Fruit fly (Drosophila melanogaster) whole organism, embryonic: Measurements from ENCODE around the gene CG5050.
A peak's percentile ranks its signal among the peaks of the same experiment; 100 is the strongest.

ENCODE experiments used
- BtbVII ChIP-seq: fragments of 200-800 bp; sonication (Bioruptor generic); optimal IDR thresholded peaks from 3 replicates; lab custom pipeline; 2017; ENCODE audit warnings: missing biosample characterization, mild to moderate bottlenecking, missing genetic modification characterization
- CG11696 ChIP-seq: fragments of 200-800 bp; sonication (Bioruptor generic); IDR thresholded peaks from 2 replicates; pipeline ENCODE4 v1.3.6; 2022; ENCODE audit warnings: missing biosample characterization, missing genetic modification characterization
- CG12104 ChIP-seq: fragments of 200-800 bp; sonication (Bioruptor generic); optimal IDR thresholded peaks from 3 replicates; lab custom pipeline; 2016; ENCODE audit warnings: missing biosample characterization, missing genetic modification characterization
- CG12155 ChIP-seq: fragments of 200-800 bp; sonication (Bioruptor generic); optimal IDR thresholded peaks from 3 replicates; lab custom pipeline; 2016; ENCODE audit warnings: missing biosample characterization, missing genetic modification characterization
- CG12219 ChIP-seq: fragments of 200-800 bp; sonication (Bioruptor generic); optimal IDR thresholded peaks from 3 replicates; lab custom pipeline; 2018; ENCODE audit warnings: missing biosample characterization, mild to moderate bottlenecking, missing genetic modification characterization
- CG12299 ChIP-seq: fragments of 200-800 bp; sonication (Bioruptor generic); optimal IDR thresholded peaks from 2 replicates; lab custom pipeline; 2018; ENCODE audit warnings: missing biosample characterization, mild to moderate bottlenecking, missing genetic modification characterization
- CG16779 ChIP-seq: fragments of 200-800 bp; sonication (Bioruptor generic); IDR thresholded peaks from 2 replicates; pipeline ENCODE4 v1.3.6; 2022; ENCODE audit warnings: missing biosample characterization, missing genetic modification characterization
- CG18011 ChIP-seq: fragments of 200-800 bp; sonication (Bioruptor generic); optimal IDR thresholded peaks from 2 replicates; lab custom pipeline; 2017; ENCODE audit warnings: missing biosample characterization, missing genetic modification characterization, mild to moderate bottlenecking, moderate library complexity, missing genotype
- CG18764 ChIP-seq: fragments of 200-800 bp; sonication (Bioruptor generic); optimal IDR thresholded peaks from 3 replicates; lab custom pipeline; 2016; ENCODE audit warnings: missing biosample characterization, missing genetic modification characterization
- CG2120 ChIP-seq: fragments of 200-800 bp; sonication (Bioruptor generic); optimal IDR thresholded peaks from 3 replicates; lab custom pipeline; 2016; ENCODE audit warnings: missing biosample characterization, missing genetic modification characterization
- CG2202 ChIP-seq: fragments of 200-800 bp; sonication (Bioruptor generic); optimal IDR thresholded peaks from 2 replicates; lab custom pipeline; 2018; ENCODE audit warnings: missing biosample characterization, mild to moderate bottlenecking, missing genetic modification characterization
- CG2678 ChIP-seq: fragments of 200-800 bp; sonication (Bioruptor generic); optimal IDR thresholded peaks from 3 replicates; lab custom pipeline; 2019; ENCODE audit warnings: missing biosample characterization, mild to moderate bottlenecking, missing genetic modification characterization, moderate library complexity
- CG3163 ChIP-seq: fragments of 200-800 bp; sonication (Bioruptor generic); optimal IDR thresholded peaks from 3 replicates; lab custom pipeline; 2016; ENCODE audit warnings: missing biosample characterization, missing genetic modification characterization
- CG34224 ChIP-seq: fragments of 200-800 bp; sonication (Bioruptor generic); IDR thresholded peaks from 3 replicates; pipeline ENCODE4 v1.3.6; 2022; ENCODE audit warnings: missing biosample characterization, missing genetic modification characterization; ENCODE audit not compliant: partially characterized antibody
- CG5245 ChIP-seq: fragments of 200-800 bp; sonication (Bioruptor generic); optimal IDR thresholded peaks from 3 replicates; lab custom pipeline; 2016; ENCODE audit warnings: missing biosample characterization, missing genetic modification characterization
- CG7271 ChIP-seq: fragments of 200-800 bp; sonication (Bioruptor generic); optimal IDR thresholded peaks from 2 replicates; lab custom pipeline; 2018; ENCODE audit warnings: missing biosample characterization, mild to moderate bottlenecking, missing genetic modification characterization, moderate library complexity
- CHES-1-like ChIP-seq: fragments of 200-800 bp; sonication (Bioruptor generic); optimal IDR thresholded peaks from 2 replicates; lab custom pipeline; 2016; ENCODE audit warnings: missing biosample characterization, missing genetic modification characterization
- Camta ChIP-seq: fragments of 200-800 bp; sonication (Bioruptor generic); optimal IDR thresholded peaks from 2 replicates; lab custom pipeline; 2016; ENCODE audit warnings: missing biosample characterization, missing genetic modification characterization
- D19B ChIP-seq: fragments of 200-800 bp; sonication (Bioruptor generic); optimal IDR thresholded peaks from 2 replicates; lab custom pipeline; 2017; ENCODE audit warnings: missing biosample characterization, mild to moderate bottlenecking, missing genetic modification characterization
- Dad ChIP-seq: fragments of 200-800 bp; sonication (Bioruptor generic); optimal IDR thresholded peaks from 3 replicates; lab custom pipeline; 2016; ENCODE audit warnings: missing biosample characterization, missing genetic modification characterization
- H15 ChIP-seq: fragments of 200-800 bp; sonication (Bioruptor generic); IDR thresholded peaks from 3 replicates; pipeline ENCODE4 v1.3.6; 2022; ENCODE audit warnings: missing biosample characterization, missing genetic modification characterization
- HmgZ ChIP-seq: fragments of 200-800 bp; sonication (Bioruptor generic); optimal IDR thresholded peaks from 2 replicates; lab custom pipeline; 2018; ENCODE audit warnings: missing biosample characterization, mild to moderate bottlenecking, missing genetic modification characterization
- Hmx ChIP-seq: fragments of 200-800 bp; sonication (Bioruptor generic); optimal IDR thresholded peaks from 2 replicates; lab custom pipeline; 2016; ENCODE audit warnings: missing biosample characterization, missing genetic modification characterization
- Jarid2 ChIP-seq: fragments of 200-800 bp; sonication (Bioruptor generic); optimal IDR thresholded peaks from 3 replicates; lab custom pipeline; 2017; ENCODE audit warnings: mild to moderate bottlenecking, missing biosample characterization, missing genetic modification reagents, missing genetic modification characterization
- Myb ChIP-seq: fragments of 200-800 bp; sonication (Bioruptor generic); optimal IDR thresholded peaks from 2 replicates; lab custom pipeline; 2016; ENCODE audit warnings: missing biosample characterization, missing genetic modification characterization
- Nf-YA ChIP-seq: fragments of 200-800 bp; sonication (Bioruptor generic); IDR thresholded peaks from 2 replicates; pipeline ENCODE4 v1.3.6; 2022; ENCODE audit warnings: missing biosample characterization, missing genetic modification characterization
- Poxn ChIP-seq: fragments of 200-800 bp; sonication (Bioruptor generic); IDR thresholded peaks from 2 replicates; pipeline ENCODE4 v1.3.6; 2022; ENCODE audit warnings: missing biosample characterization, missing genetic modification characterization
- Sry-δ ChIP-seq: fragments of 200-800 bp; sonication (Bioruptor generic); optimal IDR thresholded peaks from 2 replicates; lab custom pipeline; 2016; ENCODE audit warnings: missing biosample characterization, missing genetic modification characterization
- Trl ChIP-seq, 3 experiments: fragments of >200 bp in 2 of 3; fragments of 200-800 bp in 1 of 3; sonication (Bioruptor generic) in 1 of 3; optimal IDR thresholded peaks; 2 replicates in 1 of 3; 3 replicates in 2 of 3; lab custom pipeline; 2016 to 2017; ENCODE audit warnings: missing biosample characterization in 1 of 3, missing genetic modification characterization in 1 of 3
- Xbp1 ChIP-seq: fragments of 200-800 bp; sonication (Bioruptor generic); optimal IDR thresholded peaks from 3 replicates; lab custom pipeline; 2016; ENCODE audit warnings: missing biosample characterization, mild to moderate bottlenecking, missing genetic modification characterization
- cg ChIP-seq: fragments of 200-800 bp; sonication (Bioruptor generic); optimal IDR thresholded peaks from 3 replicates; lab custom pipeline; 2019; ENCODE audit warnings: missing biosample characterization, mild to moderate bottlenecking, missing genetic modification characterization, moderate library complexity
- cwo ChIP-seq: fragments of 200-800 bp; sonication (Bioruptor generic); optimal IDR thresholded peaks from 3 replicates; lab custom pipeline; 2017; ENCODE audit warnings: missing biosample characterization, missing genetic modification characterization, mild to moderate bottlenecking, moderate library complexity, missing genetic modification reagents
- grau ChIP-seq: fragments of 200-800 bp; optimal IDR thresholded peaks from 3 replicates; lab custom pipeline; 2019; ENCODE audit warnings: missing biosample characterization, mild to moderate bottlenecking, missing genetic modification characterization, moderate library complexity
- jigr1 ChIP-seq: fragments of 200-800 bp; sonication (Bioruptor generic); IDR thresholded peaks from 3 replicates; pipeline ENCODE4 v1.3.6; 2022; ENCODE audit warnings: missing biosample characterization, missing genetic modification characterization
- kah ChIP-seq: fragments of 200-800 bp; sonication (Bioruptor generic); optimal IDR thresholded peaks from 2 replicates; lab custom pipeline; 2018; ENCODE audit warnings: missing biosample characterization, mild to moderate bottlenecking, missing genetic modification characterization
- ken ChIP-seq: fragments of 200-800 bp; sonication (Bioruptor generic); IDR thresholded peaks from 3 replicates; pipeline ENCODE4 v1.3.6; 2022; ENCODE audit warnings: missing biosample characterization, missing genetic modification characterization
- lilli ChIP-seq: fragments of 200-800 bp; sonication (Bioruptor generic); optimal IDR thresholded peaks from 3 replicates; lab custom pipeline; 2016; ENCODE audit warnings: missing biosample characterization, missing genetic modification characterization
- maf-S ChIP-seq: fragments of 200-800 bp; sonication (Bioruptor generic); optimal IDR thresholded peaks from 2 replicates; lab custom pipeline; 2016; ENCODE audit warnings: missing biosample characterization, missing genetic modification characterization
- pnt ChIP-seq: fragments of 200-800 bp; sonication (Bioruptor generic); optimal IDR thresholded peaks from 3 replicates; lab custom pipeline; 2016; ENCODE audit warnings: missing biosample characterization, missing genetic modification characterization
- scrt ChIP-seq: fragments of 200-800 bp; sonication (Bioruptor generic); optimal IDR thresholded peaks from 2 replicates; lab custom pipeline; 2018; ENCODE audit warnings: missing biosample characterization, mild to moderate bottlenecking, missing genetic modification characterization, moderate library complexity
- sd ChIP-seq: fragments of 200-800 bp; sonication (Bioruptor generic); optimal IDR thresholded peaks from 3 replicates; lab custom pipeline; 2018; ENCODE audit warnings: missing biosample characterization, mild to moderate bottlenecking, missing genetic modification characterization, moderate library complexity
- seq ChIP-seq: fragments of 200-800 bp; sonication (Bioruptor generic); IDR thresholded peaks from 2 replicates; pipeline ENCODE4 v1.3.6; 2022; ENCODE audit warnings: missing biosample characterization, missing genetic modification characterization
- sr ChIP-seq: fragments of 200-800 bp; sonication (Bioruptor generic); IDR thresholded peaks from 3 replicates; pipeline ENCODE4 v1.3.6; 2022; ENCODE audit warnings: missing biosample characterization, missing genetic modification characterization
- sug ChIP-seq: fragments of 200-800 bp; optimal IDR thresholded peaks from 2 replicates; lab custom pipeline; 2019; ENCODE audit warnings: missing biosample characterization, mild to moderate bottlenecking, missing genetic modification characterization, moderate library complexity
- twi ChIP-seq: fragments of 200-800 bp; optimal IDR thresholded peaks from 2 replicates; lab custom pipeline; 2019; ENCODE audit warnings: missing biosample characterization, mild to moderate bottlenecking, missing genetic modification characterization, moderate library complexity
- wdn ChIP-seq: fragments of 200-800 bp; sonication (Bioruptor generic); IDR thresholded peaks from 2 replicates; pipeline ENCODE4 v1.3.6; 2022; ENCODE audit warnings: missing biosample characterization, missing genetic modification characterization
- zfh2 ChIP-seq: fragments of 200-800 bp; sonication (Bioruptor generic); optimal IDR thresholded peaks from 2 replicates; lab custom pipeline; 2016; ENCODE audit warnings: missing biosample characterization, missing genetic modification characterization

CG5050 gene

DNA sequence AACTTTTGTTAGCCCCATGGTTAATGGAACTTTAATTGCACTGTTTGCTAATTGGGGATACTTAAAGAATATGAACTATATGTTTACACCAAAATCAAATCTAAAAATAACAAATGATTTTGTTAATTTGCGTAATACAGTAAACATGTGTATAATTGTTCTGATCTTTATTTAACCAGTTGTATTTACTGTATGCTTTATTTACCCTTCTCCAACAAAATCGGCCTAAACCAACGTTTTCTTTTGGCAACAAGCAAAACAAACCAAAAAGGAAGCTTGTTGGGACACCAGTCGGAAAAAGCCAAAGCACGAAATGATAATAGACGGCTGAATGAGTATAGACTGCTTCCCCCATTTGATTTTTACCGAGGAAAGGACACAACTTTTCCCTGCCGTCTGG, 17.9 kb downstream of the CG5050 start (continued):
- no peak for TF ChIP-seq CG16779 (GFP tag; lab: Robert Waterston, UW)
- TF ChIP-seq twi: no peak
- peak; percentile 83 for TF ChIP-seq CG2678 (tag; lab: Kevin White, UChicago)
- no peak for TF ChIP-seq CG18764
- TF ChIP-seq D19B (GFP tag; lab: Kevin White, UChicago): peak; percentile 62
- no peak for TF ChIP-seq Hmx
- peak; percentile 42 for TF ChIP-seq Camta
- TF ChIP-seq CG11696 (GFP tag; lab: Robert Waterston, UW): peak; percentile 56; the same call in 1 of the 2 replicates
- TF ChIP-seq scrt (GFP tag; lab: Kevin White, UChicago): peak; percentile 58
- peak; percentile 66 for TF ChIP-seq sug (tag; lab: Kevin White, UChicago)
- TF ChIP-seq CG12219 (GFP tag; lab: Kevin White, UChicago): no peak
- no peak for TF ChIP-seq jigr1 (GFP tag; lab: Robert Waterston, UW)
- no peak for TF ChIP-seq Xbp1 (GFP tag; lab: Kevin White, UChicago)
- TF ChIP-seq CG2202 (tag; lab: Kevin White, UChicago): no peak
- TF ChIP-seq pnt: peak; percentile 6
- TF ChIP-seq sd: peak; percentile 59
- TF ChIP-seq H15 (GFP tag; lab: Robert Waterston, UW): no peak
- TF ChIP-seq wdn (GFP tag; lab: Robert Waterston, UW): peak; percentile 47; the same call in 1 of the 2 replicates
- no peak for TF ChIP-seq Poxn (GFP tag; lab: Robert Waterston, UW)
- peak; percentile 33 for TF ChIP-seq CG12104 (GFP tag; lab: Kevin White, UChicago)
- TF ChIP-seq seq (GFP tag; lab: Robert Waterston, UW): peak; percentile 35; the same call in 1 of the 2 replicates
- peak; percentile 71 for TF ChIP-seq CG12299
- TF ChIP-seq CG34224 (GFP tag; lab: Robert Waterston, UW): no peak
- peak; percentile 78 for TF ChIP-seq BtbVII
- peak; percentile 2 for TF ChIP-seq Dad (GFP tag; lab: Kevin White, UChicago)
- TF ChIP-seq kah (GFP tag; lab: Kevin White, UChicago): no peak
- TF ChIP-seq Jarid2 (GFP tag; lab: Kevin White, UChicago): no peak
- TF ChIP-seq lilli (GFP tag; lab: Kevin White, UChicago): peak; percentile 8
- TF ChIP-seq CHES-1-like (GFP tag; lab: Kevin White, UChicago): peak; percentile 55
- TF ChIP-seq Myb (GFP tag; lab: Kevin White, UChicago): peak; percentile 35
- peak; percentile 14 for TF ChIP-seq Sry-δ (GFP tag; lab: Kevin White, UChicago)
- no peak for TF ChIP-seq CG12155 (GFP tag; lab: Kevin White, UChicago)

DNA sequence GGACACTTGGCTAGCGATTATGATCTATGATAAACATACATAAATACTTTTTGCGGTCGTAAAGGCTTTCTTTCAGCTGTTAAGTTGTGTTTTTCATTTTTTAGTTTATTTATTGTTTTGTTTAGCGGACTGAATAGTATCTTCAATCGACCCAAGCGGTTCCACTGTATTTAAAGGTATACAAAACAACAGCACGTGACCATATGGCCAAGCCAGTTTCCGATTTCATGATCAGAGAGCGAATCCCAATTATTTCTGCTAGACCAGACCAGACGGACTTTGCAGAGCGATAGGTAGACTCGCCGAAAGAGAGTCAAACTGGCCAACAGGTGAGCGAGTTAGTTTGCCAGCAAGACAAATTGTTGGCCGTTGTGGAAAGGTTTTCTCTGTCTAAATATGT, 18.8 kb downstream of the CG5050 start, which contains the start of gene Sgt:
Gene Sgt (plus strand): TSS at position 80 of the 400 bp plus-strand sequence.
- no peak for TF ChIP-seq sr (GFP tag; lab: Robert Waterston, UW)
- no peak for TF ChIP-seq Nf-YA (GFP tag; lab: Robert Waterston, UW)
- TF ChIP-seq cg (GFP tag; lab: Kevin White, UChicago): peak; percentile 37
- TF ChIP-seq CG7271 (tag; lab: Kevin White, UChicago): no peak
- peak; percentile 11 for TF ChIP-seq HmgZ (tag; lab: Kevin White, UChicago)
- TF ChIP-seq grau (tag; lab: Kevin White, UChicago): peak; percentile 4
- TF ChIP-seq cwo (GFP tag; lab: Kevin White, UChicago): peak; percentile 93
- no peak for TF ChIP-seq ken (GFP tag; lab: Robert Waterston, UW)
- TF ChIP-seq CG5245: no peak
- peak; percentile 41 to 59 for TF ChIP-seq Trl (optimal IDR thresholded peaks at IDR 0.05; lab: Kevin White, UChicago)
- no peak for TF ChIP-seq Trl (GFP tag; optimal IDR thresholded peaks at IDR 0.05; lab: Kevin White, UChicago)
- no peak for TF ChIP-seq zfh2
- TF ChIP-seq CG2120 (GFP tag; lab: Kevin White, UChicago): peak; percentile 11
- no peak for TF ChIP-seq maf-S (GFP tag; lab: Kevin White, UChicago)
- TF ChIP-seq CG18011 (GFP tag; lab: Kevin White, UChicago): peak; percentile 10
- peak; percentile 29 for TF ChIP-seq CG3163
